Worm (Caenorhabditis elegans) whole organism, young adult: ENCODE results near the gene cic-1.

Source experiments
- D2030.7 ChIP-seq: fragments of 200-800 bp; sonication (Bioruptor generic); IDR thresholded peaks from 2 replicates; pipeline ENCODE4 v1.3.6; 2022; ENCODE audit warnings: missing genetic modification reagents, missing genetic modification characterization, missing compliant biosample characterization
- F52B5.7 ChIP-seq: sonication (generic microtip); optimal IDR thresholded peaks from 2 replicates; lab custom pipeline; 2016; ENCODE audit warnings: mild to moderate bottlenecking, missing genetic modification characterization, missing compliant biosample characterization
- Y53G8AR.9 ChIP-seq: fragments of 200-800 bp; sonication (Bioruptor generic); conservative IDR thresholded peaks from 2 replicates; pipeline ENCODE4 v1.3.6; 2022; ENCODE audit warnings: missing genetic modification reagents, missing genetic modification characterization, missing compliant biosample characterization
- Y56A3A.18 ChIP-seq: fragments of 200-800 bp; sonication (Bioruptor generic); IDR thresholded peaks from 2 replicates; pipeline ENCODE4 v1.3.6; 2022; ENCODE audit warnings: missing genetic modification reagents, missing genetic modification characterization, missing compliant biosample characterization
- aptf-3 ChIP-seq: fragments of 200-800 bp; sonication (Bioruptor generic); IDR thresholded peaks from 2 replicates; pipeline ENCODE4 v1.3.6; 2022; ENCODE audit warnings: missing genetic modification characterization, missing compliant biosample characterization
- attf-3 ChIP-seq: fragments of 200-800 bp; sonication (Bioruptor generic); conservative IDR thresholded peaks from 2 replicates; pipeline ENCODE4 v1.3.6; 2022; ENCODE audit warnings: missing genetic modification reagents, missing genetic modification characterization, missing compliant biosample characterization
- egrh-3 ChIP-seq: fragments of 200-800 bp; sonication (Bioruptor generic); IDR thresholded peaks from 2 replicates; pipeline ENCODE4 v1.3.6; 2022; ENCODE audit warnings: missing genetic modification reagents, missing genetic modification characterization, missing compliant biosample characterization
- let-607 ChIP-seq, 2 experiments: fragments of 200-800 bp in 1 of 2; sonication (Bioruptor generic) in 1 of 2; sonication (generic microtip) in 1 of 2; optimal IDR thresholded peaks; 2 replicates each; lab custom pipeline; 2016 to 2018; ENCODE audit warnings: mild to moderate bottlenecking in 2 of 2, missing compliant biosample characterization in 2 of 2, missing genetic modification characterization in 2 of 2, moderate library complexity in 2 of 2, missing genotype in 1 of 2
- nfya-1 ChIP-seq: sonication (generic microtip); optimal IDR thresholded peaks from 2 replicates; lab custom pipeline; 2017; ENCODE audit warnings: antibody characterized with exemption, missing compliant biosample characterization, missing genetic modification characterization, borderline replicate concordance; ENCODE audit not compliant: insufficient read depth
- nhr-27 ChIP-seq: fragments of 200-800 bp; sonication (Bioruptor generic); optimal IDR thresholded peaks from 2 replicates; lab custom pipeline; 2018; ENCODE audit warnings: mild to moderate bottlenecking, missing genetic modification characterization, moderate library complexity, missing compliant biosample characterization
- pha-4 ChIP-seq: fragments of 150-350 bp; sonication (generic microtip); optimal IDR thresholded peaks from 2 replicates; lab custom pipeline; 2014; ENCODE audit warnings: missing biosample characterization, missing genetic modification reagents, missing genetic modification characterization
- snpc-4 ChIP-seq, 5 experiments: fragments of 150-350 bp in 1 of 5; sonication (generic microtip) in 4 of 5; optimal IDR thresholded peaks; 2 replicates each; lab custom pipeline; 2014 to 2018; ENCODE audit warnings: missing genetic modification characterization in 5 of 5, missing biosample characterization in 3 of 5, antibody characterized with exemption in 2 of 5, mild to moderate bottlenecking in 2 of 5, missing compliant biosample characterization in 2 of 5, missing genotype in 2 of 5, moderate library complexity in 2 of 5, missing genetic modification reagents in 1 of 5
- unc-130 ChIP-seq: sonication (generic microtip); optimal IDR thresholded peaks from 2 replicates; lab custom pipeline; 2016; ENCODE audit warnings: missing genetic modification reagents, missing genetic modification characterization, missing compliant biosample characterization
- unc-62 ChIP-seq: fragments of 150-350 bp; optimal IDR thresholded peaks from 2 replicates; lab custom pipeline; 2014; ENCODE audit warnings: missing biosample characterization, missing genetic modification reagents, missing genetic modification characterization

DNA sequence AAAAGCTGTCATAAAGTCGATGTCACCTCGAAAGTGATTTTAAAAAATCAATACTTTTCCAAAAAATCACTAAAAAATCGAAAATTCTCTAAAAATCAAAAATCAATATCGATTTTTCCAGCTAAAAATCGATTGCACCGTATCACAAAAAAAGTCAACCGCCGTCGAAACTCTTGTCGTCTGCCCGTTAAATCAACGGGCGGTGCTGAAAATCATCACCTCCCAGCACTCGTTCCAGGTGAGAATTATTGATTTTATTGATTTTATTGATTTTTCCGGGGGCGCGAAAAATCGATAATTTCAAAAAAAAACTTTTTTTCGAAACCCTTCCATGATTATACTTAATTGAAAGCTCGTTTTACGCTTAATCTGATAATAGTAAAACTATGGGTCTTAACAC lies 18.5 kb upstream of the cic-1 start:
- TF ChIP-seq attf-3 (GFP tag; lab: Robert Waterston, UW) (no peak), Y56A3A.18 (GFP tag; lab: Robert Waterston, UW) (no peak), Y53G8AR.9 (GFP tag; lab: Robert Waterston, UW) (no peak), let-607 (tag; optimal IDR thresholded peaks at IDR 0.05; lab: Kevin White, UChicago) (no peak), D2030.7 (GFP tag; lab: Robert Waterston, UW) (no peak), unc-130 (GFP tag; lab: Kevin White, UChicago) (no peak), aptf-3 (GFP tag; lab: Robert Waterston, UW) (no peak), F52B5.7 (no peak), pha-4 (no peak), egrh-3 (GFP tag; lab: Robert Waterston, UW) (no peak), nfya-1 (no peak), snpc-4 (GFP tag; optimal IDR thresholded peaks at IDR 0.05; lab: Kevin White, UChicago) (no peak), snpc-4 (tag; optimal IDR thresholded peaks at IDR 0.05; lab: Kevin White, UChicago) (no peak), nhr-27 (no peak), unc-62 (GFP tag; lab: Kevin White, UChicago) (no peak)
